Worm (Caenorhabditis elegans) whole organism, midembryonic: ENCODE results near the gene C05C8.8.

Experiments used
- T22C8.4 ChIP-seq: fragments of 200-800 bp; sonication (Bioruptor generic); IDR thresholded peaks from 2 replicates; pipeline ENCODE4 v1.3.6; 2022; ENCODE audit warnings: missing genetic modification characterization, missing compliant biosample characterization
- cog-1 ChIP-seq: sonication (generic microtip); optimal IDR thresholded peaks from 2 replicates; lab custom pipeline; 2016; ENCODE audit warnings: missing genetic modification characterization, missing compliant biosample characterization
- flt-1 ChIP-seq: fragments of 200-800 bp; sonication (Bioruptor generic); IDR thresholded peaks from 2 replicates; pipeline ENCODE4 v1.3.6; 2022; ENCODE audit warnings: missing genetic modification characterization, missing compliant biosample characterization
- klf-2 ChIP-seq: fragments of 200-800 bp; sonication (Bioruptor generic); conservative IDR thresholded peaks from 2 replicates; pipeline ENCODE4 v1.3.6; 2022; ENCODE audit warnings: missing genetic modification reagents, missing genetic modification characterization, missing compliant biosample characterization
- med-1 ChIP-seq: sonication (generic microtip); optimal IDR thresholded peaks from 2 replicates; lab custom pipeline; 2017; ENCODE audit warnings: missing genetic modification characterization, mild to moderate bottlenecking, missing compliant biosample characterization, antibody characterized with exemption, missing genetic modification reagents; ENCODE audit not compliant: insufficient read depth
- ref-1 ChIP-seq: fragments of 200-800 bp; sonication (Bioruptor generic); conservative IDR thresholded peaks from 2 replicates; pipeline ENCODE4 v1.3.6; 2022; ENCODE audit warnings: missing genetic modification reagents, missing genetic modification characterization, missing compliant biosample characterization
- tab-1 ChIP-seq: fragments of 200-800 bp; sonication (Bioruptor generic); IDR thresholded peaks from 2 replicates; pipeline ENCODE4 v1.3.6; 2022; ENCODE audit warnings: missing genetic modification characterization, missing compliant biosample characterization
- ztf-23 ChIP-seq: fragments of 200-800 bp; sonication (Bioruptor generic); IDR thresholded peaks from 2 replicates; pipeline ENCODE4 v1.3.6; 2022; ENCODE audit warnings: missing genetic modification reagents, missing genetic modification characterization, missing compliant biosample characterization
- ztf-29 ChIP-seq: fragments of 200-800 bp; sonication (Bioruptor generic); IDR thresholded peaks from 2 replicates; pipeline ENCODE4 v1.3.6; 2022; ENCODE audit warnings: missing genetic modification reagents, missing genetic modification characterization, missing compliant biosample characterization

DNA sequence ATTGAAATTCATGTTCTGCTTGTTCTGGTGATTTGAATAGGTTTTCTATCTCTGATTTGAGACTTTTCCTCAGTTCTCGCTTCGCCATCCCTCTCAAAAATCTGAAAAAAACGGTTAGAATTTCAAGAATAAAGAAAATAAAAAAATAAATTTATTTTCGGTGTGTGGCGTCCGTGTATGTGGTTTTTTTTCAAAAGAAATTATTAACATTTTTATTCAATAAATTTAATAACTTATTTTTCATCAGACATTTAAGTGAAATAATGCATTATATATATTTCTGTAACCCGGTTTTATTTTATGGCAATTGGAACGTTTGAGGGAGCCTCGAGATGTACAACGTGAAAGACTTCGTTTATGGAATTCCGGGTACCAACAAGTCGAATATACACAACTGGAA lies 20.3 kb downstream of the C05C8.8 start, which contains the start of gene C05C8.5:
- TF ChIP-seq tab-1, result no peak
- no peak for TF ChIP-seq ref-1 (GFP tag; lab: Robert Waterston, UW)
- no peak for TF ChIP-seq flt-1 (GFP tag; lab: Robert Waterston, UW)
- TF ChIP-seq cog-1 (tag; lab: Kevin White, UChicago), result no peak
- no peak for TF ChIP-seq ztf-29 (GFP tag; lab: Robert Waterston, UW)
- TF ChIP-seq ztf-23, result no peak
- TF ChIP-seq T22C8.4, result no peak
- no peak for TF ChIP-seq klf-2 (GFP tag; lab: Robert Waterston, UW)
- no peak for TF ChIP-seq med-1 (GFP tag; lab: Kevin White, UChicago)
